Worm (Caenorhabditis elegans) whole organism, L4 larva: ENCODE measurements around the gene aakg-2.
"Not testable (repeated sequence)": the region's sequence is repeated elsewhere in the genome, so short reads cannot be mapped to it uniquely, and the experiment has no call there.

Source experiments
- F49E8.2 ChIP-seq: sonication (generic microtip); optimal IDR thresholded peaks from 2 replicates; lab custom pipeline; 2016; ENCODE audit warnings: missing compliant biosample characterization, mild to moderate bottlenecking, missing genetic modification characterization, borderline replicate concordance
- T26A8.4 ChIP-seq: fragments of 200-800 bp; sonication (Bioruptor generic); IDR thresholded peaks from 2 replicates; pipeline ENCODE4 v1.3.6; 2022; ENCODE audit warnings: missing genetic modification characterization, missing compliant biosample characterization
- aha-1 ChIP-seq: fragments of 150-350 bp; peaks from one replicate; lab custom pipeline; 2014; ENCODE audit warnings: missing biosample characterization, missing genetic modification characterization
- arid-1 ChIP-seq: fragments of 200-800 bp; sonication (Bioruptor generic); conservative IDR thresholded peaks from 2 replicates; pipeline ENCODE4 v1.3.6; 2022; ENCODE audit warnings: missing genetic modification reagents, missing genetic modification characterization, missing compliant biosample characterization
- ceh-20 ChIP-seq: fragments of 200-800 bp; sonication (Bioruptor generic); IDR thresholded peaks from 2 replicates; pipeline ENCODE4 v1.3.6; 2022; ENCODE audit warnings: missing genetic modification reagents, missing genetic modification characterization, missing compliant biosample characterization
- ceh-44 ChIP-seq: fragments of 200-800 bp; sonication (Bioruptor generic); IDR thresholded peaks from 2 replicates; pipeline ENCODE4 v1.3.6; 2022; ENCODE audit warnings: missing genetic modification reagents, missing genetic modification characterization, missing compliant biosample characterization
- daf-16 ChIP-seq, 3 experiments: sonication (generic microtip); optimal IDR thresholded peaks; 2 replicates each; lab custom pipeline; 2016 to 2017; ENCODE audit warnings: missing genetic modification characterization in 3 of 3, missing genetic modification reagents in 3 of 3, mild to moderate bottlenecking in 2 of 3, missing compliant biosample characterization in 2 of 3, missing biosample characterization in 1 of 3, moderate library complexity in 1 of 3
- dmd-6 ChIP-seq: fragments of 200-800 bp; sonication (Bioruptor generic); IDR thresholded peaks from 2 replicates; pipeline ENCODE4 v1.3.6; 2022; ENCODE audit warnings: missing genetic modification reagents, missing genetic modification characterization, missing compliant biosample characterization
- dmd-9 ChIP-seq: fragments of 200-800 bp; sonication (Bioruptor generic); IDR thresholded peaks from 2 replicates; pipeline ENCODE4 v1.3.6; 2022; ENCODE audit warnings: missing genetic modification reagents, missing genetic modification characterization, missing compliant biosample characterization
- egl-27 ChIP-seq: sonication (generic microtip); optimal IDR thresholded peaks from 3 replicates; lab custom pipeline; 2017; ENCODE audit warnings: missing biosample characterization, missing genetic modification reagents, missing genetic modification characterization
- egl-43 ChIP-seq: fragments of 200-800 bp; sonication (Bioruptor generic); IDR thresholded peaks from 2 replicates; pipeline ENCODE4 v1.3.6; 2022; ENCODE audit warnings: missing genetic modification reagents, missing genetic modification characterization, missing compliant biosample characterization
- fos-1 ChIP-seq: fragments of 150-350 bp; optimal IDR thresholded peaks from 2 replicates; lab custom pipeline; 2014; ENCODE audit warnings: missing biosample characterization, missing genetic modification characterization
- hif-1 ChIP-seq, 2 experiments: sonication (generic microtip); optimal IDR thresholded peaks; 2 replicates each; lab custom pipeline; 2016 to 2017; ENCODE audit warnings: missing compliant biosample characterization in 2 of 2, missing genetic modification characterization in 2 of 2, missing genetic modification reagents in 2 of 2, missing genotype in 2 of 2, mild to moderate bottlenecking in 1 of 2
- hlh-11 ChIP-seq: fragments of 200-800 bp; sonication (Bioruptor generic); optimal IDR thresholded peaks from 2 replicates; lab custom pipeline; 2018; ENCODE audit warnings: mild to moderate bottlenecking, missing genetic modification characterization, missing compliant biosample characterization
- hlh-30 ChIP-seq: sonication (generic microtip); optimal IDR thresholded peaks from 2 replicates; lab custom pipeline; 2017; ENCODE audit warnings: antibody characterized with exemption, mild to moderate bottlenecking, missing genetic modification characterization, missing compliant biosample characterization; ENCODE audit not compliant: insufficient read depth
- hmg-1.1 ChIP-seq: fragments of 200-800 bp; sonication (Bioruptor generic); IDR thresholded peaks from 2 replicates; pipeline ENCODE4 v1.3.6; 2022; ENCODE audit warnings: missing genetic modification reagents, missing genetic modification characterization, missing compliant biosample characterization
- lin-38 ChIP-seq: fragments of 200-800 bp; sonication (Bioruptor generic); IDR thresholded peaks from 2 replicates; pipeline ENCODE4 v1.3.6; 2022; ENCODE audit warnings: missing genetic modification reagents, missing genetic modification characterization, missing compliant biosample characterization
- madf-5 ChIP-seq, 2 experiments: fragments of 200-800 bp; sonication (Bioruptor generic); IDR thresholded peaks; 2 replicates each; pipeline ENCODE4 v1.3.6; 2022; ENCODE audit warnings: missing compliant biosample characterization in 2 of 2, missing genetic modification characterization in 2 of 2
- madf-9 ChIP-seq: fragments of 200-800 bp; sonication (Bioruptor generic); conservative IDR thresholded peaks from 2 replicates; pipeline ENCODE4 v1.3.6; 2022; ENCODE audit warnings: missing genetic modification reagents, missing genetic modification characterization, missing compliant biosample characterization
- mdl-1 ChIP-seq, 2 experiments: fragments of 150-350 bp in 1 of 2; sonication (generic microtip) in 1 of 2; optimal IDR thresholded peaks; 2 replicates each; lab custom pipeline; 2014 to 2017; ENCODE audit warnings: missing biosample characterization in 2 of 2, missing genetic modification characterization in 2 of 2
- mdt-29 ChIP-seq: fragments of 200-800 bp; sonication (Bioruptor generic); IDR thresholded peaks from 2 replicates; pipeline ENCODE4 v1.3.6; 2022; ENCODE audit warnings: missing genetic modification reagents, missing genetic modification characterization, missing compliant biosample characterization
- mep-1 ChIP-seq: fragments of 150-350 bp; sonication (generic microtip); optimal IDR thresholded peaks from 3 replicates; lab custom pipeline; 2014; ENCODE audit warnings: missing biosample characterization, missing genetic modification characterization
- mxl-3 ChIP-seq: fragments of 200-800 bp; sonication (Bioruptor generic); optimal IDR thresholded peaks from 2 replicates; lab custom pipeline; 2018; ENCODE audit warnings: mild to moderate bottlenecking, missing genetic modification characterization, missing compliant biosample characterization
- nhr-10 ChIP-seq: fragments of 150-350 bp; optimal IDR thresholded peaks from 2 replicates; lab custom pipeline; 2014; ENCODE audit warnings: missing biosample characterization, missing genetic modification characterization
- nhr-11 ChIP-seq: fragments of 150-350 bp; optimal IDR thresholded peaks from 2 replicates; lab custom pipeline; 2014; ENCODE audit warnings: missing biosample characterization, missing genetic modification characterization
- nhr-25 ChIP-seq: sonication (generic microtip); optimal IDR thresholded peaks from 2 replicates; lab custom pipeline; 2017; ENCODE audit warnings: missing genetic modification characterization, mild to moderate bottlenecking, missing compliant biosample characterization, antibody characterized with exemption, moderate library complexity, borderline replicate concordance; ENCODE audit not compliant: insufficient read depth
- nhr-28 ChIP-seq: fragments of 150-350 bp; optimal IDR thresholded peaks from 2 replicates; lab custom pipeline; 2014; ENCODE audit warnings: missing biosample characterization, missing genetic modification characterization
- php-3 ChIP-seq: fragments of 200-800 bp; sonication (Bioruptor generic); IDR thresholded peaks from 2 replicates; pipeline ENCODE4 v1.3.6; 2022; ENCODE audit warnings: missing genetic modification reagents, missing genetic modification characterization, missing compliant biosample characterization
- set-16 ChIP-seq: fragments of 200-800 bp; sonication (Bioruptor generic); IDR thresholded peaks from 2 replicates; pipeline ENCODE4 v1.3.6; 2022; ENCODE audit warnings: missing genetic modification reagents, missing genetic modification characterization, missing compliant biosample characterization
- tra-1 ChIP-seq: fragments of 200-800 bp; sonication (Bioruptor generic); IDR thresholded peaks from 2 replicates; pipeline ENCODE4 v1.3.6; 2022; ENCODE audit warnings: missing genetic modification reagents, missing genetic modification characterization, missing compliant biosample characterization
- unc-62 ChIP-seq, 3 experiments: fragments of 150-350 bp in 1 of 3; sonication (generic microtip); optimal IDR thresholded peaks in 2 of 3; peaks in 1 of 3; 1 replicate in 1 of 3; 2 replicates in 2 of 3; lab custom pipeline; 2014 to 2017; ENCODE audit warnings: missing biosample characterization in 3 of 3, missing genetic modification characterization in 3 of 3, missing genetic modification reagents in 3 of 3, missing genotype in 1 of 3
- zip-2 ChIP-seq: fragments of 150-350 bp; optimal IDR thresholded peaks from 2 replicates; lab custom pipeline; 2014; ENCODE audit warnings: missing biosample characterization, missing genetic modification characterization

The aakg-2 gene

DNA sequence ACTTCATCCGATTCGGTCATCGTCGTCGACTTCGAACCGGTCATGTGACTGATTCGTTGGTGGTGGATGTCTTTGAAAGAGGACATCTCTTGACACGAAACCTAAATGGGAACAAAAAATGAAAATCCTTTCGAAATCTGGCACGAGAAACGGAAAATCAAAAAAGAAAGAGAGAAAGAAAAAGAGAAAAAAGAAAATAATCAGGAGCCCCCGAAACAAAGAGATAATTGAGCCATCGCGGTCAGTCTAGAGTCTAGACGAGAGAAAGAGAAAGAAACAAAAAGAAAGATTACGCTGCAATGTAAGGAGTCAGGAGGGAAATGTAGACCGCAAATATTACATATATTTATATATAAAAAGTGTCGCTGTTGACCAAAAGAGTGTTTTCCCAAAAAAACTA, at the start of gene aakg-2:
TSS of gene aakg-2 (minus strand) at position 101 of the 400 bp plus-strand sequence.
- TF ChIP-seq daf-16 (GFP tag; optimal IDR thresholded peaks at IDR 0.05; lab: Kevin White, UChicago) (no peak), daf-16 (tag; optimal IDR thresholded peaks at IDR 0.05; lab: Kevin White, UChicago) (peak; percentile 19), aha-1 (peak; percentile 52), lin-38 (GFP tag; lab: Robert Waterston, UW) (no peak), hlh-30 (peak; percentile 16), zip-2 (tag; lab: Kevin White, UChicago) (no peak)

DNA sequence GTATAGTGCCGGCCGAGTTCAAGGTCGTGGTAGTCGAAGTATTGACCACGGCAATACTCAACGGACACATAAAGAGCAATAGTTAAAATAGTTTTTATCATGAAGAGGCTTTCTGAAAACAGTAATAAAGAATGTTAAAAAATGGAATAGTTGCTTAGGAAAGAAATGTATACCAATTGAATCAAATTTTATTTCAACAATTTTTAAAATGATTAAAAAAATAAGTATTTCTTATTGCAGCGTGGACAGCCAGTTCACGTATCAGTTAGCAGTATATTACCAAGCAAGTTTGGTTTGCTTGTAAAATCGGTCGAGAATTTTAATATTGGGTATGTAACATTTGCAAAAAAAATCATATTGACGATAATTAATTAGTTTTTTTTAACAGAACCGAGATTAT, 44.8 kb upstream of the aakg-2 start, which contains the start of gene F39F10.5:
TSS of gene F39F10.5 (minus strand) at position 101 of the 400 bp plus-strand sequence.
- not testable (repeated sequence) for TF ChIP-seq madf-9 (GFP tag; lab: Robert Waterston, UW); F49E8.2 (tag; lab: Kevin White, UChicago); arid-1 (GFP tag; lab: Robert Waterston, UW)

DNA sequence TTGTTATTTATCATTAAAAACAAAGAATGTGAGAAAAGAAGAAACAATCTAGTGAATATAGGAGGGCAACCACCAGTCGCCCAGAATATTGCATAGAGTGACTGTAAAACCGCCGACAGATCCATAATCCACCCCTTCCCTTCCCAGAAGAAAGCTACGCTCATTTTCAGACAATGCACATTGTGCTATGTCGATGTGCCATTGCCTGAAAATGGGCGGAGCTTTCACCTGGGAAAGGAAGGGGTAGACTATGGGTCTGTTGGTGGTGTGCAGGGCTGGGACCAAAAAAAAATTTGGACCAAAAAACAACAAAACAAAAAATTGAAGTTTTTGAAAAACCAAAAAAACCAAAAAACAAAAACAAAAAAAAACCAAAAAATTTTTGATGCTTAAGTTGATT, 34.8 kb upstream of the aakg-2 start, which contains the start of gene F39F10.4:
TSS of gene F39F10.4 (minus strand) at position 101 of the 400 bp plus-strand sequence.
- TF ChIP-seq madf-5 (GFP tag; IDR thresholded peaks at IDR 0.05; lab: Robert Waterston, UW) (0 out of 4 replicates have a peak, but pooled peaks of 1 of the 2 experiments have one; percentile 31), aha-1 (no peak)

DNA sequence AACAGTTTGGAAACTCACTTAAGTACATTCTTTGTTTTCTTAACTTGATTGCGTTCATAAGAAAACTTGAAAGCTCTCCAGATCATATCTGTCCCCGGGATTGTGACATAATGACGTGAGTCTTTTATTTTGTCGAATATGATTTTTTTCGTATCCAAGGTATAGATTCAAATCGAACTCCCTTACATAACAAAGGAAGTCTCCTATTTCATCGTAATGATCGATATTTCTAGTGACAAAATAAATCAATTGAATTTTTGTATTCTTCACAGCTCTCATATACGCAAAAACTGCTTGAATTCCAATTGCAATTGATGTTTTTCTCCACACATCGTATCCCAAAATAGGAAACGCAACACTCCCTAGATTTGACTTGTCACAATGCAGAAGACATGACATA, 33.8 kb upstream of the aakg-2 start:
- TF ChIP-seq mep-1 (no peak), aha-1 (peak; percentile 70), fos-1 (no peak)
- TF ChIP-seq, all 104 proteins: peak for 1

DNA sequence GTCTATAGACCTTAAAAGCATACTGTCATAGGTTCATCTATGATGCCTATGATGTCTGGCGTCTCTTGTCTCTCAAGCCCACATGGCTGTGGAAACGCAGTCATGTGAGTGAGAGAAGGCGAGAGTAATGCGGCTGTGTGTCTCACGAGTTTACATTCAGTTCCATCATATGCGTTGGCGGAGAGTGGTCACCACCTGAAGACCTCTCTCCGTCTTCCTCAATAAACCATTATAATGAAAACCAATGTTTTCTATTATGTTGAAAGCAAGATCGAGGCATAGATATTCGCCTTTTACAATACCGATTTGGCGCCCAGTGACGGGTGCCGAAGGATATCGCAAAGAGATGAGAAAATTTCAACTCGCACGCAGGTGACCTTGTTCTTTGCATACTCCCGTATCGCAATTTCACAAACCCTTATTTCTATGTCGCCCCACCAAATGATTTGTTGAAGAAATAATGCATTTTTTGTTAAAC, 33.1 kb upstream of the aakg-2 start:
- TF ChIP-seq T26A8.4, result 0 out of 2 replicates have a peak, but pooled peaks have one; percentile 31
- peak; percentile 81 for TF ChIP-seq hlh-11 (tag; lab: Kevin White, UChicago)
- peak; percentile 41; the same call in 1 of the 2 replicates for TF ChIP-seq set-16 (GFP tag; lab: Robert Waterston, UW)
- peak; percentile 77 for TF ChIP-seq hmg-1.1 (GFP tag; lab: Robert Waterston, UW)
- TF ChIP-seq nhr-25 (tag; lab: Kevin White, UChicago), result peak; percentile 42
- peak; percentile 96 for TF ChIP-seq hlh-30
- peak; percentile 67 for TF ChIP-seq nhr-28 (tag; lab: Kevin White, UChicago)
- 0 out of 2 replicates have a peak, but pooled peaks have one; percentile 27 for TF ChIP-seq arid-1 (GFP tag; lab: Robert Waterston, UW)
- TF ChIP-seq ceh-20 (GFP tag; lab: Robert Waterston, UW), result 0 out of 2 replicates have a peak, but pooled peaks have one; percentile 14
- 0 out of 2 replicates have a peak, but pooled peaks have one; percentile 10 for TF ChIP-seq php-3
- TF ChIP-seq aha-1, result peak; percentile 53
- TF ChIP-seq egl-43 (GFP tag; lab: Robert Waterston, UW), result 0 out of 2 replicates have a peak, but pooled peaks have one; percentile 28
- peak; percentile 79 for TF ChIP-seq dmd-6 (GFP tag; lab: Robert Waterston, UW)
- TF ChIP-seq mxl-3, result peak; percentile 79
- TF ChIP-seq nhr-11, result peak; percentile 18
- TF ChIP-seq tra-1 (GFP tag; lab: Robert Waterston, UW), result peak; percentile 54; the same call in 1 of the 2 replicates
- TF ChIP-seq unc-62 (GFP tag; optimal IDR thresholded peaks at IDR 0.05 in 1 of 2; lab: Kevin White, UChicago), result peak in 1 of 2 experiments; percentile 90
- TF ChIP-seq unc-62 (tag; optimal IDR thresholded peaks at IDR 0.05; lab: Kevin White, UChicago), result not testable (repeated sequence)
- peak in 1 of 2 experiments; percentile 1 for TF ChIP-seq hif-1 (tag; optimal IDR thresholded peaks at IDR 0.05; lab: Kevin White, UChicago)
- peak; percentile 28 to 84 for TF ChIP-seq mdl-1 (tag; optimal IDR thresholded peaks at IDR 0.05; lab: Kevin White, UChicago)

DNA sequence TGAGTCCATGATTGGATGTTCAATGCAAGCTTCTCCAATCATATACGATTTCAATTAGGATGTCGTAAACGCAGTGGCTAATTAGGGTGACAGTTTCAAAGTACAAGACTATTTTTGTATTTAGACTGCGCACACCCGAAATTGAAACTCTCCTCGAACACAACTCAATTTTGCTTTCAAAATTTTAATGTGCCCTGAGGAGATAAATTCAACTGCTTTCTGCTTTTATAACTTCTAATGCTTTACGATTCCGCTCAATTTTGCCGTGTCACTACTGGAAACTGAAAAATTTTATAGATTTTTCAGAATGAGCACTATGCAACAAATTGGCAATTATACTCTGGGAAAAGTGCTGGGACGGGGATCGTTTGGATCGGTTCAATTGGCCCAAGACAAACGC, 25.7 kb upstream of the aakg-2 start, which contains the start of gene F39F10.2:
TSS of gene F39F10.2 (plus strand) at position 301 of the 400 bp plus-strand sequence.
- no peak for TF ChIP-seq mdt-29
- TF ChIP-seq dmd-9 (GFP tag; lab: Robert Waterston, UW), result no peak
- TF ChIP-seq zip-2 (tag; lab: Kevin White, UChicago), result no peak
- no peak for TF ChIP-seq nhr-10 (tag; lab: Kevin White, UChicago)
- no peak for TF ChIP-seq daf-16 (GFP tag; optimal IDR thresholded peaks at IDR 0.05; lab: Kevin White, UChicago)
- TF ChIP-seq daf-16 (tag; optimal IDR thresholded peaks at IDR 0.05; lab: Kevin White, UChicago), result no peak
- TF ChIP-seq set-16 (GFP tag; lab: Robert Waterston, UW), result no peak
- no peak for TF ChIP-seq aha-1
- TF ChIP-seq ceh-44, result no peak
- no peak for TF ChIP-seq egl-27 (tag; lab: Kevin White, UChicago)
- no peak for TF ChIP-seq lin-38 (GFP tag; lab: Robert Waterston, UW)
